Worm (Caenorhabditis elegans) whole organism, young adult: ENCODE results near the gene Y16E11A.4.

Experiments used
- hrde-1 ChIP-seq: sonication (generic microtip); optimal IDR thresholded peaks from 2 replicates; lab custom pipeline; 2016; ENCODE audit warnings: missing genetic modification characterization, mild to moderate bottlenecking, missing compliant biosample characterization, moderate library complexity, missing genotype, missing genetic modification reagents, borderline replicate concordance
- unc-62 ChIP-seq: fragments of 150-350 bp; optimal IDR thresholded peaks from 2 replicates; lab custom pipeline; 2014; ENCODE audit warnings: missing biosample characterization, missing genetic modification reagents, missing genetic modification characterization

- TF ChIP-seq unc-62 (GFP tag; lab: Kevin White, UChicago) (no peak), hrde-1 (no peak)
Observed at ce11 chrII:2033286-2033685, 46.2 kb downstream of the Y16E11A.4 start, which contains the start of gene F59H6.14.
